Worm (Caenorhabditis elegans) whole organism, L1 larva: ENCODE measurements around the gene Y105C5A.15.

Experiments used
- C04F5.9 ChIP-seq: sonication (generic microtip); optimal IDR thresholded peaks from 2 replicates; lab custom pipeline; 2016; ENCODE audit warnings: missing genetic modification characterization, missing compliant biosample characterization
- C16A3.4 ChIP-seq: fragments of 150-350 bp; optimal IDR thresholded peaks from 2 replicates; lab custom pipeline; 2014; ENCODE audit warnings: missing biosample characterization, missing genetic modification characterization
- C34B4.2 ChIP-seq: sonication (generic microtip); optimal IDR thresholded peaks from 2 replicates; lab custom pipeline; 2017; ENCODE audit warnings: mild to moderate bottlenecking, missing genetic modification characterization, missing compliant biosample characterization
- F16B12.6 ChIP-seq: fragments of 150-350 bp; optimal IDR thresholded peaks from 2 replicates; lab custom pipeline; 2014; ENCODE audit warnings: missing biosample characterization, missing genetic modification characterization
- aha-1 ChIP-seq: fragments of 150-350 bp; optimal IDR thresholded peaks from 2 replicates; lab custom pipeline; 2014; ENCODE audit warnings: missing biosample characterization, missing genetic modification characterization
- alr-1 ChIP-seq: fragments of 200-800 bp; sonication (Bioruptor generic); optimal IDR thresholded peaks from 2 replicates; lab custom pipeline; 2018; ENCODE audit warnings: borderline replicate concordance, mild to moderate bottlenecking, missing genetic modification characterization, missing compliant biosample characterization
- aly-2 ChIP-seq: fragments of 150-350 bp; optimal IDR thresholded peaks from 2 replicates; lab custom pipeline; 2014; ENCODE audit warnings: missing biosample characterization, missing genetic modification characterization
- blmp-1 ChIP-seq: fragments of 150-350 bp; optimal IDR thresholded peaks from 2 replicates; lab custom pipeline; 2014; ENCODE audit warnings: missing biosample characterization, missing genetic modification characterization
- ceh-63 ChIP-seq: fragments of 200-800 bp; sonication (Bioruptor generic); optimal IDR thresholded peaks from 2 replicates; lab custom pipeline; 2018; ENCODE audit warnings: mild to moderate bottlenecking, missing genetic modification characterization, missing compliant biosample characterization
- ces-1 ChIP-seq: fragments of 150-350 bp; optimal IDR thresholded peaks from 2 replicates; lab custom pipeline; 2014; ENCODE audit warnings: missing biosample characterization, missing genetic modification reagents, missing genetic modification characterization
- dpl-1 ChIP-seq, 3 experiments: fragments of 150-350 bp in 2 of 3; sonication (generic microtip) in 1 of 3; optimal IDR thresholded peaks; 2 replicates each; lab custom pipeline; 2014 to 2017; ENCODE audit warnings: missing biosample characterization in 3 of 3, missing genetic modification characterization in 3 of 3, missing genetic modification reagents in 3 of 3
- dsc-1 ChIP-seq: sonication (generic microtip); optimal IDR thresholded peaks from 2 replicates; lab custom pipeline; 2016; ENCODE audit warnings: mild to moderate bottlenecking, missing genetic modification characterization, missing compliant biosample characterization
- efl-1 ChIP-seq, 4 experiments: fragments of 150-350 bp; optimal IDR thresholded peaks in 3 of 4; peaks in 1 of 4; 1 replicate in 1 of 4; 2 replicates in 3 of 4; lab custom pipeline; 2014; ENCODE audit warnings: missing biosample characterization in 2 of 4, missing genetic modification characterization in 2 of 4, missing genetic modification reagents in 2 of 4
- efl-3 ChIP-seq: fragments of 200-800 bp; sonication (Bioruptor generic); optimal IDR thresholded peaks from 2 replicates; lab custom pipeline; 2018; ENCODE audit warnings: mild to moderate bottlenecking, missing genetic modification characterization, missing compliant biosample characterization
- egl-27 ChIP-seq, 2 experiments: fragments of 150-350 bp in 1 of 2; sonication (generic microtip); optimal IDR thresholded peaks; 3 replicates each; lab custom pipeline; 2017 to 2018; ENCODE audit warnings: missing biosample characterization in 2 of 2, missing genetic modification characterization in 2 of 2, missing genetic modification reagents in 2 of 2
- elt-2 ChIP-seq: sonication (generic microtip); optimal IDR thresholded peaks from 2 replicates; lab custom pipeline; 2016; ENCODE audit warnings: missing genetic modification characterization, mild to moderate bottlenecking, inconsistent platforms, missing compliant biosample characterization, missing genetic modification reagents
- elt-3 ChIP-seq, 6 experiments: fragments of 150-350 bp in 1 of 6; sonication (generic microtip); optimal IDR thresholded peaks; 2 replicates each; lab custom pipeline; 2017 to 2018; ENCODE audit warnings: missing biosample characterization in 6 of 6, missing genetic modification characterization in 6 of 6, inconsistent platforms in 1 of 6
- fkh-10 ChIP-seq: sonication (generic microtip); optimal IDR thresholded peaks from 2 replicates; lab custom pipeline; 2017; ENCODE audit warnings: missing biosample characterization, missing genetic modification reagents, missing genetic modification characterization
- fkh-4 ChIP-seq: sonication (generic microtip); optimal IDR thresholded peaks from 2 replicates; lab custom pipeline; 2016; ENCODE audit warnings: missing compliant biosample characterization, missing genetic modification characterization, borderline replicate concordance
- fkh-8 ChIP-seq: sonication (generic microtip); optimal IDR thresholded peaks from 2 replicates; lab custom pipeline; 2016; ENCODE audit warnings: mild to moderate bottlenecking, missing genetic modification characterization, missing compliant biosample characterization
- grh-1 ChIP-seq: fragments of 200-800 bp; sonication (Bioruptor generic); IDR thresholded peaks from 2 replicates; pipeline ENCODE4 v1.3.6; 2022; ENCODE audit warnings: missing genetic modification reagents, missing genetic modification characterization, missing compliant biosample characterization
- hpl-2 ChIP-seq: fragments of 150-350 bp; optimal IDR thresholded peaks from 2 replicates; lab custom pipeline; 2014; ENCODE audit warnings: missing biosample characterization, missing genetic modification reagents, missing genetic modification characterization
- lin-35 ChIP-seq, 2 experiments: fragments of 150-350 bp; optimal IDR thresholded peaks; 2 replicates each; lab custom pipeline; 2014; ENCODE audit warnings: missing biosample characterization in 2 of 2, missing genetic modification characterization in 2 of 2, missing genetic modification reagents in 2 of 2
- lin-39 ChIP-seq: fragments of 150-350 bp; optimal IDR thresholded peaks from 2 replicates; lab custom pipeline; 2014; ENCODE audit warnings: missing biosample characterization, missing genetic modification reagents, missing genetic modification characterization
- lir-3 ChIP-seq: sonication (generic microtip); optimal IDR thresholded peaks from 2 replicates; lab custom pipeline; 2016; ENCODE audit warnings: mild to moderate bottlenecking, missing genetic modification characterization, moderate library complexity, missing compliant biosample characterization; ENCODE audit not compliant: poor library complexity
- mdl-1 ChIP-seq, 2 experiments: fragments of 150-350 bp; optimal IDR thresholded peaks; 2 replicates each; lab custom pipeline; 2014 to 2017; ENCODE audit warnings: missing biosample characterization in 2 of 2, missing genetic modification characterization in 2 of 2, inconsistent platforms in 1 of 2
- mep-1 ChIP-seq: fragments of 150-350 bp; optimal IDR thresholded peaks from 2 replicates; lab custom pipeline; 2014; ENCODE audit warnings: missing biosample characterization, missing genetic modification characterization
- nhr-11 ChIP-seq: fragments of 150-350 bp; optimal IDR thresholded peaks from 2 replicates; lab custom pipeline; 2014; ENCODE audit warnings: missing biosample characterization, missing genetic modification characterization
- nhr-12 ChIP-seq: sonication (generic microtip); optimal IDR thresholded peaks from 2 replicates; lab custom pipeline; 2017; ENCODE audit warnings: missing biosample characterization, missing genetic modification characterization
- nhr-20 ChIP-seq: sonication (generic microtip); optimal IDR thresholded peaks from 2 replicates; lab custom pipeline; 2016; ENCODE audit warnings: mild to moderate bottlenecking, missing genetic modification characterization, missing compliant biosample characterization
- nhr-47 ChIP-seq: sonication (generic microtip); optimal IDR thresholded peaks from 2 replicates; lab custom pipeline; 2016; ENCODE audit warnings: mild to moderate bottlenecking, missing genetic modification characterization, moderate library complexity, missing compliant biosample characterization
- nhr-77 ChIP-seq: fragments of 150-350 bp; optimal IDR thresholded peaks from 2 replicates; lab custom pipeline; 2014; ENCODE audit warnings: missing biosample characterization, missing genetic modification characterization
- pag-3 ChIP-seq: sonication (generic microtip); optimal IDR thresholded peaks from 2 replicates; lab custom pipeline; 2017; ENCODE audit warnings: missing genetic modification characterization, mild to moderate bottlenecking, missing compliant biosample characterization, antibody characterized with exemption, borderline replicate concordance; ENCODE audit not compliant: insufficient read depth
- pqm-1 ChIP-seq: sonication (generic microtip); optimal IDR thresholded peaks from 3 replicates; lab custom pipeline; 2017; ENCODE audit warnings: missing biosample characterization, missing genetic modification characterization
- rnt-1 ChIP-seq: sonication (generic microtip); optimal IDR thresholded peaks from 2 replicates; lab custom pipeline; 2016; ENCODE audit warnings: mild to moderate bottlenecking, missing genetic modification characterization, moderate library complexity, missing compliant biosample characterization
- skn-1 ChIP-seq: fragments of 150-350 bp; optimal IDR thresholded peaks from 2 replicates; lab custom pipeline; 2014; ENCODE audit warnings: missing biosample characterization, missing genetic modification characterization
- snpc-4 ChIP-seq: fragments of 150-350 bp; optimal IDR thresholded peaks from 2 replicates; lab custom pipeline; 2014; ENCODE audit warnings: missing biosample characterization, missing genetic modification characterization
- sox-4 ChIP-seq: sonication (generic microtip); optimal IDR thresholded peaks from 2 replicates; lab custom pipeline; 2016; ENCODE audit warnings: missing genetic modification characterization, missing compliant biosample characterization
- sup-37 ChIP-seq: fragments of 200-800 bp; sonication (Bioruptor generic); optimal IDR thresholded peaks from 2 replicates; lab custom pipeline; 2018; ENCODE audit warnings: mild to moderate bottlenecking, missing genetic modification characterization, missing compliant biosample characterization
- tbx-2 ChIP-seq: sonication (generic microtip); optimal IDR thresholded peaks from 2 replicates; lab custom pipeline; 2016; ENCODE audit warnings: missing genetic modification characterization, missing compliant biosample characterization
- unc-130 ChIP-seq: fragments of 150-350 bp; optimal IDR thresholded peaks from 2 replicates; lab custom pipeline; 2017; ENCODE audit warnings: missing biosample characterization, missing genetic modification characterization, inconsistent platforms
- unc-30 ChIP-seq: sonication (generic microtip); optimal IDR thresholded peaks from 2 replicates; lab custom pipeline; 2017; ENCODE audit warnings: missing biosample characterization, missing genetic modification characterization
- unc-86 ChIP-seq: sonication (generic microtip); optimal IDR thresholded peaks from 2 replicates; lab custom pipeline; 2016; ENCODE audit warnings: missing genetic modification characterization, missing compliant biosample characterization
- unc-98 ChIP-seq: fragments of 200-800 bp; sonication (Bioruptor generic); IDR thresholded peaks from 2 replicates; pipeline ENCODE4 v1.3.6; 2022; ENCODE audit warnings: missing genetic modification characterization, missing compliant biosample characterization
- vab-15 ChIP-seq: sonication (generic microtip); optimal IDR thresholded peaks from 2 replicates; lab custom pipeline; 2017; ENCODE audit warnings: missing genotype, mild to moderate bottlenecking, missing genetic modification characterization, missing compliant biosample characterization
- xbp-1 ChIP-seq: sonication (generic microtip); optimal IDR thresholded peaks from 2 replicates; lab custom pipeline; 2016; ENCODE audit warnings: missing genetic modification characterization, missing compliant biosample characterization
- zag-1 ChIP-seq: fragments of 150-350 bp; optimal IDR thresholded peaks from 2 replicates; lab custom pipeline; 2014; ENCODE audit warnings: missing biosample characterization, missing genetic modification characterization
- ztf-4 ChIP-seq: fragments of 150-350 bp; optimal IDR thresholded peaks from 2 replicates; lab custom pipeline; 2014; ENCODE audit warnings: missing biosample characterization, missing genetic modification characterization

Gene Y105C5A.15

ce11 chrIV:15696786-15697185, 7.8 kb downstream of the Y105C5A.15 start (continued):
- peak; percentile 69 to 73 for TF ChIP-seq mdl-1 (tag; optimal IDR thresholded peaks at IDR 0.05; lab: Kevin White, UChicago)
- no peak for TF ChIP-seq vab-15 (tag; lab: Kevin White, UChicago)
- TF ChIP-seq sup-37 (GFP tag; lab: Kevin White, UChicago), result no peak
- no peak for TF ChIP-seq ceh-63 (GFP tag; lab: Kevin White, UChicago)
- TF ChIP-seq nhr-12 (tag; lab: Kevin White, UChicago), result no peak
- no peak for TF ChIP-seq elt-2 (tag; lab: Kevin White, UChicago)
- peak; percentile 10 for TF ChIP-seq nhr-77 (tag; lab: Kevin White, UChicago)
- no peak for TF ChIP-seq elt-3 (tag; optimal IDR thresholded peaks at IDR 0.05; lab: Kevin White, UChicago)
- TF ChIP-seq alr-1 (tag; lab: Kevin White, UChicago), result no peak
- TF ChIP-seq nhr-11, result peak; percentile 28
- TF ChIP-seq blmp-1 (tag; lab: Kevin White, UChicago), result no peak
- peak; percentile 42 for TF ChIP-seq nhr-20 (tag; lab: Kevin White, UChicago)
- peak; percentile 75 for TF ChIP-seq nhr-47 (tag; lab: Kevin White, UChicago)
- TF ChIP-seq snpc-4 (tag; lab: Kevin White, UChicago), result peak; percentile 13
- TF ChIP-seq skn-1 (tag; lab: Kevin White, UChicago), result peak; percentile 45
- TF ChIP-seq zag-1 (tag; lab: Kevin White, UChicago), result peak; percentile 55
- no peak for TF ChIP-seq ztf-4
- TF ChIP-seq hpl-2 (GFP tag; lab: Kevin White, UChicago), result no peak

ce11 chrIV:15701459-15701858, 12.5 kb downstream of the Y105C5A.15 start:
- TF ChIP-seq fkh-4 (no peak), lin-39 (tag; lab: Kevin White, UChicago) (no peak), F16B12.6 (tag; lab: Kevin White, UChicago) (no peak), pqm-1 (tag; lab: Kevin White, UChicago) (no peak), dsc-1 (tag; lab: Kevin White, UChicago) (no peak), lin-35 (GFP tag; optimal IDR thresholded peaks at IDR 0.05; lab: Kevin White, UChicago) (no peak), tbx-2 (tag; lab: Kevin White, UChicago) (no peak)

DNA sequence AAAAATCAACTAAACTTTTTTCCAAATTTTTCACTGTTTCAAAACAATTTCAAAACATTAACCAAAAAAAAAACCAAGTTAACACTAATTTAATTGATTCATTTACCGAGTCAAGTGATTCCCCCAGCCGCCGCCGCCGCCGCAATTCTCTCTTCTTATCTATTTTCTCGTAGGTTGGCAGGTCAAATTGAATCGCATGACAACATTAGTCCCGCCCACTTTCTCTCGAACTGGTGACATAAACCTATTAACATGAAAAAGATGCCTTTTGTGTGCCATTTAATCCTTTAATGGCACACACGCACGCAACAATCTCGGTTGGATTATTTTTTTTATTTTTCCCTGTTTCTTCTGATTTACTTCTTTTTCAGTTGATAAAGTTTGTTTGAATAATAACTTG, 13.0 kb downstream of the Y105C5A.15 start:
- no peak for TF ChIP-seq C04F5.9 (tag; lab: Kevin White, UChicago)
- TF ChIP-seq blmp-1 (tag; lab: Kevin White, UChicago), result peak; percentile 65
- TF ChIP-seq fkh-8, result no peak
- TF ChIP-seq unc-98 (GFP tag; lab: Robert Waterston, UW), result no peak
- TF ChIP-seq unc-86 (tag; lab: Kevin White, UChicago), result no peak
- no peak for TF ChIP-seq tbx-2 (tag; lab: Kevin White, UChicago)
- TF ChIP-seq egl-27 (tag; optimal IDR thresholded peaks at IDR 0.05; lab: Kevin White, UChicago), result no peak
- no peak for TF ChIP-seq mep-1
- no peak for TF ChIP-seq ztf-4
- TF ChIP-seq unc-30 (tag; lab: Kevin White, UChicago), result no peak
- TF ChIP-seq efl-3 (GFP tag; lab: Kevin White, UChicago), result no peak
- TF ChIP-seq sox-4, result no peak
- TF ChIP-seq dpl-1 (GFP tag; optimal IDR thresholded peaks at IDR 0.05; lab: Kevin White, UChicago), result no peak
- no peak for TF ChIP-seq rnt-1 (tag; lab: Kevin White, UChicago)
- no peak for TF ChIP-seq pag-3
- TF ChIP-seq elt-2 (tag; lab: Kevin White, UChicago), result peak; percentile 76
- TF ChIP-seq lin-39 (tag; lab: Kevin White, UChicago), result no peak
- TF ChIP-seq mdl-1 (tag; optimal IDR thresholded peaks at IDR 0.05; lab: Kevin White, UChicago), result peak in 1 of 2 experiments; percentile 20
- TF ChIP-seq fkh-10 (GFP tag; lab: Kevin White, UChicago), result no peak
- no peak for TF ChIP-seq C16A3.4 (tag; lab: Kevin White, UChicago)
- no peak for TF ChIP-seq unc-130 (tag; lab: Kevin White, UChicago)
- TF ChIP-seq grh-1, result no peak
- no peak for TF ChIP-seq lir-3 (tag; lab: Kevin White, UChicago)
- no peak for TF ChIP-seq aha-1
- no peak for TF ChIP-seq ceh-63 (GFP tag; lab: Kevin White, UChicago)
- no peak for TF ChIP-seq aly-2 (tag; lab: Kevin White, UChicago)
- no peak for TF ChIP-seq zag-1 (tag; lab: Kevin White, UChicago)
- TF ChIP-seq nhr-12 (tag; lab: Kevin White, UChicago), result no peak
- no peak for TF ChIP-seq efl-1 (optimal IDR thresholded peaks at IDR 0.05; lab: Kevin White, UChicago)
- TF ChIP-seq efl-1 (GFP tag; optimal IDR thresholded peaks at IDR 0.05 in 1 of 2; lab: Kevin White, UChicago), result peak in 1 of 2 experiments; percentile 85
- TF ChIP-seq C34B4.2, result no peak
- TF ChIP-seq ces-1 (GFP tag; lab: Kevin White, UChicago), result no peak
- TF ChIP-seq xbp-1 (tag; lab: Kevin White, UChicago), result no peak
